Worm (Caenorhabditis elegans) whole organism, L4 larva: Measurements from ENCODE around the gene klo-1.

Experiments used
- D1046.2 ChIP-seq: fragments of 200-800 bp; sonication (Bioruptor generic); IDR thresholded peaks from 2 replicates; pipeline ENCODE4 v1.3.6; 2022; ENCODE audit warnings: missing genetic modification characterization, missing compliant biosample characterization
- F37D6.2 ChIP-seq: sonication (generic microtip); optimal IDR thresholded peaks from 2 replicates; lab custom pipeline; 2016; ENCODE audit warnings: mild to moderate bottlenecking, missing genetic modification characterization, missing compliant biosample characterization
- F44E2.7 ChIP-seq: fragments of 200-800 bp; sonication (Bioruptor generic); IDR thresholded peaks from 2 replicates; pipeline ENCODE4 v2.1.2; 2022; ENCODE audit warnings: missing genetic modification characterization, missing compliant biosample characterization
- T20F7.1 ChIP-seq: fragments of 200-800 bp; sonication (Bioruptor generic); optimal IDR thresholded peaks from 2 replicates; lab custom pipeline; 2018; ENCODE audit warnings: mild to moderate bottlenecking, missing genetic modification characterization, missing compliant biosample characterization
- Y105C5A.15 ChIP-seq: fragments of 200-800 bp; sonication (Bioruptor generic); IDR thresholded peaks from 2 replicates; pipeline ENCODE4 v1.3.6; 2022; ENCODE audit warnings: missing genetic modification characterization, missing compliant biosample characterization
- ama-1 ChIP-seq: fragments of 150-350 bp; optimal IDR thresholded peaks from 2 replicates; lab custom pipeline; 2014; ENCODE audit warnings: inconsistent platforms, mixed read lengths
- arid-1 ChIP-seq: fragments of 200-800 bp; sonication (Bioruptor generic); conservative IDR thresholded peaks from 2 replicates; pipeline ENCODE4 v1.3.6; 2022; ENCODE audit warnings: missing genetic modification reagents, missing genetic modification characterization, missing compliant biosample characterization
- ceh-20 ChIP-seq: fragments of 200-800 bp; sonication (Bioruptor generic); IDR thresholded peaks from 2 replicates; pipeline ENCODE4 v1.3.6; 2022; ENCODE audit warnings: missing genetic modification reagents, missing genetic modification characterization, missing compliant biosample characterization
- ceh-28 ChIP-seq: fragments of 150-350 bp; optimal IDR thresholded peaks from 2 replicates; lab custom pipeline; 2014; ENCODE audit warnings: missing biosample characterization, missing genetic modification reagents, missing genetic modification characterization
- ceh-44 ChIP-seq: fragments of 200-800 bp; sonication (Bioruptor generic); IDR thresholded peaks from 2 replicates; pipeline ENCODE4 v1.3.6; 2022; ENCODE audit warnings: missing genetic modification reagents, missing genetic modification characterization, missing compliant biosample characterization
- ceh-62 ChIP-seq: sonication (generic microtip); optimal IDR thresholded peaks from 2 replicates; lab custom pipeline; 2017; ENCODE audit warnings: missing biosample characterization, missing genetic modification characterization
- ctbp-1 ChIP-seq: fragments of 200-800 bp; sonication (Bioruptor generic); IDR thresholded peaks from 2 replicates; pipeline ENCODE4 v1.3.6; 2022; ENCODE audit warnings: missing genetic modification reagents, missing genetic modification characterization, missing compliant biosample characterization
- daf-19 ChIP-seq: fragments of 200-800 bp; sonication (Bioruptor generic); conservative IDR thresholded peaks from 2 replicates; pipeline ENCODE4 v1.3.6; 2022; ENCODE audit warnings: missing genetic modification characterization, missing compliant biosample characterization
- dmd-8 ChIP-seq: fragments of 200-800 bp; sonication (Bioruptor generic); IDR thresholded peaks from 2 replicates; pipeline ENCODE4 v1.3.6; 2022; ENCODE audit warnings: missing genetic modification characterization, missing compliant biosample characterization
- duxl-1 ChIP-seq: sonication (generic microtip); optimal IDR thresholded peaks from 2 replicates; lab custom pipeline; 2016; ENCODE audit warnings: mild to moderate bottlenecking, missing genetic modification characterization, moderate library complexity, missing compliant biosample characterization; ENCODE audit not compliant: poor library complexity
- egl-43 ChIP-seq: fragments of 200-800 bp; sonication (Bioruptor generic); IDR thresholded peaks from 2 replicates; pipeline ENCODE4 v1.3.6; 2022; ENCODE audit warnings: missing genetic modification reagents, missing genetic modification characterization, missing compliant biosample characterization
- fos-1 ChIP-seq: fragments of 150-350 bp; optimal IDR thresholded peaks from 2 replicates; lab custom pipeline; 2014; ENCODE audit warnings: missing biosample characterization, missing genetic modification characterization
- hlh-30 ChIP-seq: sonication (generic microtip); optimal IDR thresholded peaks from 2 replicates; lab custom pipeline; 2017; ENCODE audit warnings: antibody characterized with exemption, mild to moderate bottlenecking, missing genetic modification characterization, missing compliant biosample characterization; ENCODE audit not compliant: insufficient read depth
- lin-15B ChIP-seq: fragments of 150-350 bp; sonication (generic microtip); optimal IDR thresholded peaks from 3 replicates; lab custom pipeline; 2014; ENCODE audit warnings: missing biosample characterization, missing genetic modification characterization
- lin-39 ChIP-seq: fragments of 150-350 bp; optimal IDR thresholded peaks from 2 replicates; lab custom pipeline; 2014; ENCODE audit warnings: missing biosample characterization, missing genetic modification reagents, missing genetic modification characterization
- madf-9 ChIP-seq: fragments of 200-800 bp; sonication (Bioruptor generic); conservative IDR thresholded peaks from 2 replicates; pipeline ENCODE4 v1.3.6; 2022; ENCODE audit warnings: missing genetic modification reagents, missing genetic modification characterization, missing compliant biosample characterization
- mdl-1 ChIP-seq, 2 experiments: fragments of 150-350 bp in 1 of 2; sonication (generic microtip) in 1 of 2; optimal IDR thresholded peaks; 2 replicates each; lab custom pipeline; 2014 to 2017; ENCODE audit warnings: missing biosample characterization in 2 of 2, missing genetic modification characterization in 2 of 2
- mes-2 ChIP-seq: sonication (generic microtip); optimal IDR thresholded peaks from 2 replicates; lab custom pipeline; 2016; ENCODE audit warnings: missing genotype, mild to moderate bottlenecking, missing genetic modification characterization, missing compliant biosample characterization; ENCODE audit not compliant: poor library complexity, severe bottlenecking
- nhr-102 ChIP-seq: sonication (generic microtip); optimal IDR thresholded peaks from 2 replicates; lab custom pipeline; 2016; ENCODE audit warnings: mild to moderate bottlenecking, missing genetic modification characterization, moderate library complexity, missing compliant biosample characterization
- nhr-11 ChIP-seq: fragments of 150-350 bp; optimal IDR thresholded peaks from 2 replicates; lab custom pipeline; 2014; ENCODE audit warnings: missing biosample characterization, missing genetic modification characterization
- nhr-41 ChIP-seq: fragments of 200-800 bp; sonication (Bioruptor generic); IDR thresholded peaks from 2 replicates; pipeline ENCODE4 v1.3.6; 2022; ENCODE audit warnings: missing genetic modification reagents, missing genetic modification characterization, missing compliant biosample characterization
- nhr-48 ChIP-seq: sonication (generic microtip); optimal IDR thresholded peaks from 2 replicates; lab custom pipeline; 2016; ENCODE audit warnings: mild to moderate bottlenecking, missing genetic modification characterization, missing compliant biosample characterization
- nhr-6 ChIP-seq: fragments of 150-350 bp; optimal IDR thresholded peaks from 2 replicates; lab custom pipeline; 2014; ENCODE audit warnings: missing biosample characterization, missing genetic modification characterization
- pha-4 ChIP-seq, 2 experiments: fragments of 150-350 bp in 1 of 2; fragments of 200-800 bp in 1 of 2; sonication (Bioruptor generic) in 1 of 2; IDR thresholded peaks in 1 of 2; optimal IDR thresholded peaks in 1 of 2; 2 replicates each; pipeline versions ENCODE4 v1.3.6 to Lab custom; 2014 to 2022; ENCODE audit warnings: missing genetic modification characterization in 2 of 2, missing genetic modification reagents in 2 of 2, missing biosample characterization in 1 of 2, missing compliant biosample characterization in 1 of 2
- rbr-2 ChIP-seq: sonication (generic microtip); optimal IDR thresholded peaks from 2 replicates; lab custom pipeline; 2016; ENCODE audit warnings: missing genotype, missing genetic modification characterization, missing compliant biosample characterization
- sdz-12 ChIP-seq: fragments of 200-800 bp; sonication (Bioruptor generic); optimal IDR thresholded peaks from 2 replicates; lab custom pipeline; 2018; ENCODE audit warnings: mild to moderate bottlenecking, missing genetic modification characterization, missing compliant biosample characterization
- snpc-1.2 ChIP-seq: fragments of 200-800 bp; sonication (Bioruptor generic); IDR thresholded peaks from 2 replicates; pipeline ENCODE4 v1.3.6; 2022; ENCODE audit warnings: missing genetic modification reagents, missing genetic modification characterization, missing compliant biosample characterization
- tag-97 ChIP-seq: fragments of 200-800 bp; sonication (Bioruptor generic); IDR thresholded peaks from 2 replicates; pipeline ENCODE4 v1.3.6; 2022; ENCODE audit warnings: missing genetic modification characterization, missing compliant biosample characterization
- unc-130 ChIP-seq: sonication (generic microtip); optimal IDR thresholded peaks from 2 replicates; lab custom pipeline; 2016; ENCODE audit warnings: missing genetic modification reagents, missing genetic modification characterization, missing compliant biosample characterization
- unc-39 ChIP-seq: sonication (generic microtip); optimal IDR thresholded peaks from 2 replicates; lab custom pipeline; 2017; ENCODE audit warnings: missing biosample characterization, missing genetic modification characterization
- unc-62 ChIP-seq, 3 experiments: fragments of 150-350 bp in 1 of 3; sonication (generic microtip); optimal IDR thresholded peaks in 2 of 3; peaks in 1 of 3; 1 replicate in 1 of 3; 2 replicates in 2 of 3; lab custom pipeline; 2014 to 2017; ENCODE audit warnings: missing biosample characterization in 3 of 3, missing genetic modification characterization in 3 of 3, missing genetic modification reagents in 3 of 3, missing genotype in 1 of 3
- vab-7 ChIP-seq: fragments of 200-800 bp; sonication (Bioruptor generic); IDR thresholded peaks from 2 replicates; pipeline ENCODE4 v1.3.6; 2022; ENCODE audit warnings: missing genetic modification reagents, missing genetic modification characterization, missing compliant biosample characterization
- zfp-2 ChIP-seq: sonication (generic microtip); optimal IDR thresholded peaks from 2 replicates; lab custom pipeline; 2016; ENCODE audit warnings: mild to moderate bottlenecking, missing genetic modification characterization, missing compliant biosample characterization
- zfp-3 ChIP-seq: fragments of 200-800 bp; sonication (Bioruptor generic); conservative IDR thresholded peaks from 2 replicates; pipeline ENCODE4 v1.3.6; 2022; ENCODE audit warnings: missing genetic modification reagents, missing genetic modification characterization, missing compliant biosample characterization
- zip-11 ChIP-seq: fragments of 200-800 bp; sonication (Bioruptor generic); IDR thresholded peaks from 2 replicates; pipeline ENCODE4 v1.3.6; 2022; ENCODE audit warnings: missing genetic modification characterization, missing compliant biosample characterization

The klo-1 gene

DNA sequence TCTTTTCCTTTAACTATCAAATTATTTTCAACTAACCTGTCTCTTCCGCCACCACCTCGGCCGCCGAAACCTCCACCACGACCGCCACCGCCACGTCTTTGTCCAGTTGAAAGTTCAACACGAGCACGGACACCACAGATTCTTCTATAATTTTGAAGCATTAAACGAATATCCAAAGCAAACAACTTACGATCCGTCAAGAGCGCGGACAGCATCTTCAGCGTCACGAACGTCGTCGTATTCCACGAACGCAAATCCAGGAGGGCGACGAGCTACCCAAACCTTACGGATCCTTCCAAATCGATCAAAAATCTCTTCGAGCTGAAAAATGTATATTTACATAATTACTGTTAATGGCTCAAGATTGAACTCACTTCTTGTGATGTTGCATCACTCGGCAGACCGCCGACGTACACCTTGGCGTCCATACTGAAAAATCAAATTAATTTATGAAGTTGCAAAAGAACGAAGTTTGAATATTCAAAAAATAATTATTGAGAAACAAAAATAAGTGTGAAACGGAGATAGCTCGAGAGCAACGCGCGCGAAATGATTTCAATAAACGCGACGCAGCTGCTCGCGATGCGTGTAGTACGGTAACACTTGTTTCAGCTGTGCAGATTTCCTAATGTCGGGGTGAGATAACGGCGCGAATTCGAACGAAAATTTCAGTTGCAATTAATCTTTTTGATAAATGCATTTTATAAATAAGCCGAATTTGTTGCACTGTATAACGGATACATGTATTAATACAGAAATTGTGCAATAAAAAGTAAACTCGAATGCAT lies 43.0 kb upstream of the klo-1 start, which contains the start of gene rsp-6 (continued):
- TF ChIP-seq zip-11 (GFP tag; lab: Robert Waterston, UW) (0 out of 2 replicates have a peak, but pooled peaks have one; percentile 11), mdl-1 (tag; optimal IDR thresholded peaks at IDR 0.05; lab: Kevin White, UChicago) (peak in 1 of 2 experiments; percentile 59), nhr-41 (GFP tag; lab: Robert Waterston, UW) (no peak), zfp-2 (tag; lab: Kevin White, UChicago) (peak; percentile 16), ctbp-1 (GFP tag; lab: Robert Waterston, UW) (peak; percentile 41; the same call in 1 of the 2 replicates), ceh-20 (no peak), nhr-48 (tag; lab: Kevin White, UChicago) (peak; percentile 16), ceh-62 (tag; lab: Kevin White, UChicago) (no peak), fos-1 (tag; lab: Kevin White, UChicago) (no peak), Y105C5A.15 (GFP tag; lab: Robert Waterston, UW) (0 out of 2 replicates have a peak, but pooled peaks have one; percentile 51), lin-15B (tag; lab: Kevin White, UChicago) (peak; percentile 51), F44E2.7 (GFP tag; lab: Robert Waterston, UW) (no peak), nhr-102 (tag; lab: Kevin White, UChicago) (peak; percentile 61), rbr-2 (tag; lab: Kevin White, UChicago) (peak; percentile 85), zfp-3 (GFP tag; lab: Robert Waterston, UW) (0 out of 2 replicates have a peak, but pooled peaks have one; percentile 33), sdz-12 (GFP tag; lab: Kevin White, UChicago) (no peak), dmd-8 (GFP tag; lab: Robert Waterston, UW) (no peak), nhr-11 (tag; lab: Kevin White, UChicago) (peak; percentile 78), egl-43 (GFP tag; lab: Robert Waterston, UW) (no peak), unc-130 (GFP tag; lab: Kevin White, UChicago) (peak; percentile 74), D1046.2 (GFP tag; lab: Robert Waterston, UW) (peak; percentile 99), tag-97 (GFP tag; lab: Robert Waterston, UW) (no peak), T20F7.1 (GFP tag; lab: Kevin White, UChicago) (peak; percentile 81), hlh-30 (peak; percentile 84), duxl-1 (peak; percentile 44), F37D6.2 (tag; lab: Kevin White, UChicago) (peak; percentile 33), unc-62 (GFP tag; optimal IDR thresholded peaks at IDR 0.05 in 1 of 2; lab: Kevin White, UChicago) (peak in 1 of 2 experiments; percentile 17), unc-62 (tag; optimal IDR thresholded peaks at IDR 0.05; lab: Kevin White, UChicago) (no peak), madf-9 (GFP tag; lab: Robert Waterston, UW) (peak; percentile 72), ceh-44 (GFP tag; lab: Robert Waterston, UW) (peak; percentile 56; the same call in 1 of the 2 replicates), ama-1 (peak; percentile 73), daf-19 (GFP tag; lab: Robert Waterston, UW) (no peak), unc-39 (tag; lab: Kevin White, UChicago) (no peak), vab-7 (GFP tag; lab: Robert Waterston, UW) (peak; percentile 58; the same call in 1 of the 2 replicates), arid-1 (peak; percentile 69), ceh-28 (tag; lab: Kevin White, UChicago) (no peak), mes-2 (tag; lab: Kevin White, UChicago) (peak; percentile 90), pha-4 (GFP tag; IDR thresholded peaks at IDR 0.05; lab: Robert Waterston, UW) (peak; percentile 61), pha-4 (tag; optimal IDR thresholded peaks at IDR 0.05; lab: Kevin White, UChicago) (peak; percentile 43), nhr-6 (tag; lab: Kevin White, UChicago) (peak; percentile 81), snpc-1.2 (0 out of 2 replicates have a peak, but pooled peaks have one; percentile 14), lin-39 (tag; lab: Kevin White, UChicago) (no peak)
